Worm (Caenorhabditis elegans) whole organism, midembryonic: Measurements from ENCODE around the gene msp-31.

ENCODE experiments used
- flt-1 ChIP-seq: fragments of 200-800 bp; sonication (Bioruptor generic); IDR thresholded peaks from 2 replicates; pipeline ENCODE4 v1.3.6; 2022; ENCODE audit warnings: missing genetic modification characterization, missing compliant biosample characterization
- ref-1 ChIP-seq: fragments of 200-800 bp; sonication (Bioruptor generic); conservative IDR thresholded peaks from 2 replicates; pipeline ENCODE4 v1.3.6; 2022; ENCODE audit warnings: missing genetic modification reagents, missing genetic modification characterization, missing compliant biosample characterization

- TF ChIP-seq flt-1 (GFP tag; lab: Robert Waterston, UW) (peak; percentile 93), ref-1 (peak; percentile 66)
These were observed 26.0 kb upstream of the msp-31 start for ce11 chrII:4942397-4942796.
